Fruit fly (Drosophila melanogaster) whole organism, prepupa: ENCODE measurements around the gene tara.

Experiments used
- Blimp-1 ChIP-seq: fragments of 200-800 bp; sonication (Bioruptor generic); optimal IDR thresholded peaks from 3 replicates; lab custom pipeline; 2017; ENCODE audit warnings: missing biosample characterization, missing genetic modification characterization, mild to moderate bottlenecking, moderate library complexity, missing genetic modification reagents
- CG10631 ChIP-seq: fragments of 200-800 bp; sonication (Bioruptor generic); optimal IDR thresholded peaks from 2 replicates; lab custom pipeline; 2016; ENCODE audit warnings: missing biosample characterization, missing genetic modification characterization
- CG10669 ChIP-seq: fragments of 200-800 bp; sonication (Bioruptor generic); optimal IDR thresholded peaks from 3 replicates; lab custom pipeline; 2018; ENCODE audit warnings: missing biosample characterization, mild to moderate bottlenecking, missing genetic modification characterization, moderate library complexity
- CG11294 ChIP-seq: fragments of 200-800 bp; sonication (Bioruptor generic); IDR thresholded peaks from 2 replicates; pipeline ENCODE4 v1.3.6; 2022; ENCODE audit warnings: missing biosample characterization, missing genetic modification characterization
- CG11902 ChIP-seq: fragments of 200-800 bp; sonication (Bioruptor generic); optimal IDR thresholded peaks from 3 replicates; lab custom pipeline; 2016; ENCODE audit warnings: missing biosample characterization, missing genetic modification characterization
- CG15336 ChIP-seq: fragments of 200-800 bp; sonication (Bioruptor generic); IDR thresholded peaks from 2 replicates; pipeline ENCODE4 v1.3.6; 2022; ENCODE audit warnings: missing biosample characterization, missing genetic modification characterization
- CG1621 ChIP-seq: fragments of 200-800 bp; sonication (Bioruptor generic); optimal IDR thresholded peaks from 3 replicates; lab custom pipeline; 2018; ENCODE audit warnings: missing biosample characterization, mild to moderate bottlenecking, missing genetic modification characterization
- CG16779 ChIP-seq: fragments of 200-800 bp; sonication (Bioruptor generic); optimal IDR thresholded peaks from 3 replicates; lab custom pipeline; 2017; ENCODE audit warnings: missing biosample characterization, mild to moderate bottlenecking, missing genetic modification characterization
- CG3032 ChIP-seq: fragments of 200-800 bp; optimal IDR thresholded peaks from 2 replicates; lab custom pipeline; 2019; ENCODE audit warnings: missing biosample characterization, mild to moderate bottlenecking, missing genetic modification characterization, moderate library complexity
- CG31627 ChIP-seq: fragments of 200-800 bp; sonication (Bioruptor generic); optimal IDR thresholded peaks from 3 replicates; lab custom pipeline; 2016; ENCODE audit warnings: missing biosample characterization, missing genetic modification characterization
- CG32006 ChIP-seq: fragments of 200-800 bp; sonication (Bioruptor generic); optimal IDR thresholded peaks from 3 replicates; lab custom pipeline; 2017; ENCODE audit warnings: missing biosample characterization, mild to moderate bottlenecking, missing genetic modification characterization
- CG3919 ChIP-seq: fragments of 200-800 bp; sonication (Bioruptor generic); optimal IDR thresholded peaks from 3 replicates; lab custom pipeline; 2016; ENCODE audit warnings: missing biosample characterization, missing genetic modification characterization
- CG6276 ChIP-seq: fragments of 200-800 bp; sonication (Bioruptor generic); optimal IDR thresholded peaks from 2 replicates; lab custom pipeline; 2017; ENCODE audit warnings: missing biosample characterization, mild to moderate bottlenecking, missing genetic modification characterization
- CG6792 ChIP-seq: fragments of 200-800 bp; sonication (Bioruptor generic); optimal IDR thresholded peaks from 3 replicates; lab custom pipeline; 2016; ENCODE audit warnings: missing biosample characterization, missing genetic modification characterization
- CG6808 ChIP-seq: fragments of 200-800 bp; sonication (Bioruptor generic); optimal IDR thresholded peaks from 3 replicates; lab custom pipeline; 2017; ENCODE audit warnings: missing biosample characterization, missing genetic modification characterization, mild to moderate bottlenecking, moderate library complexity, missing genetic modification reagents
- CG6854 ChIP-seq: fragments of 200-800 bp; sonication (Bioruptor generic); optimal IDR thresholded peaks from 2 replicates; lab custom pipeline; 2017; ENCODE audit warnings: missing biosample characterization, mild to moderate bottlenecking, missing genetic modification characterization
- CG8632 ChIP-seq: fragments of 200-800 bp; sonication (Bioruptor generic); optimal IDR thresholded peaks from 3 replicates; lab custom pipeline; 2016; ENCODE audit warnings: missing biosample characterization, missing genetic modification characterization
- CG9139 ChIP-seq: fragments of 200-800 bp; sonication (Bioruptor generic); optimal IDR thresholded peaks from 3 replicates; lab custom pipeline; 2017; ENCODE audit warnings: missing biosample characterization, mild to moderate bottlenecking, missing genetic modification characterization
- Eip75B ChIP-seq: fragments of 200-800 bp; sonication (Bioruptor generic); optimal IDR thresholded peaks from 3 replicates; lab custom pipeline; 2016; ENCODE audit warnings: missing biosample characterization, missing genetic modification characterization
- Eip78C ChIP-seq: fragments of 200-800 bp; sonication (Bioruptor generic); peaks from one replicate; lab custom pipeline; 2016; ENCODE audit warnings: missing biosample characterization, missing genetic modification characterization
- Eip93F ChIP-seq: fragments of 200-800 bp; sonication (Bioruptor generic); optimal IDR thresholded peaks from 2 replicates; lab custom pipeline; 2016; ENCODE audit warnings: missing biosample characterization, mild to moderate bottlenecking, missing genetic modification characterization
- Gug ChIP-seq: fragments of 200-800 bp; sonication (Bioruptor generic); IDR thresholded peaks from 2 replicates; pipeline ENCODE4 v1.3.6; 2022; ENCODE audit warnings: missing biosample characterization, missing genetic modification characterization
- Hr38 ChIP-seq: sonication (Bioruptor generic); optimal IDR thresholded peaks from 2 replicates; lab custom pipeline; 2016; ENCODE audit warnings: missing biosample characterization, missing genetic modification characterization
- Hr39 ChIP-seq: fragments of 200-800 bp; sonication (Bioruptor generic); optimal IDR thresholded peaks from 2 replicates; lab custom pipeline; 2016; ENCODE audit warnings: missing biosample characterization, missing genetic modification characterization
- Hr4 ChIP-seq: fragments of 200-800 bp; sonication (Bioruptor generic); optimal IDR thresholded peaks from 3 replicates; lab custom pipeline; 2016; ENCODE audit warnings: missing biosample characterization, missing genetic modification characterization
- Lpt ChIP-seq: fragments of 200-800 bp; sonication (Bioruptor generic); optimal IDR thresholded peaks from 3 replicates; lab custom pipeline; 2016; ENCODE audit warnings: missing biosample characterization, missing genetic modification characterization
- Met ChIP-seq: fragments of 200-800 bp; sonication (Bioruptor generic); optimal IDR thresholded peaks from 3 replicates; lab custom pipeline; 2016; ENCODE audit warnings: missing biosample characterization, missing genetic modification characterization
- OdsH ChIP-seq: fragments of 200-800 bp; sonication (Bioruptor generic); optimal IDR thresholded peaks from 3 replicates; lab custom pipeline; 2016; ENCODE audit warnings: missing biosample characterization, missing genetic modification characterization
- Smox ChIP-seq: fragments of 200-800 bp; sonication (Bioruptor generic); optimal IDR thresholded peaks from 3 replicates; lab custom pipeline; 2016; ENCODE audit warnings: missing biosample characterization, missing genetic modification characterization
- Sox102F ChIP-seq: fragments of 200-800 bp; sonication (Bioruptor generic); optimal IDR thresholded peaks from 2 replicates; lab custom pipeline; 2016; ENCODE audit warnings: missing biosample characterization, mild to moderate bottlenecking, missing genetic modification characterization
- Sox14 ChIP-seq: fragments of 200-800 bp; sonication (Bioruptor generic); optimal IDR thresholded peaks from 3 replicates; lab custom pipeline; 2016; ENCODE audit warnings: missing biosample characterization, missing genetic modification characterization
- achi ChIP-seq: fragments of 200-800 bp; sonication (Bioruptor generic); optimal IDR thresholded peaks from 3 replicates; lab custom pipeline; 2016; ENCODE audit warnings: missing biosample characterization, missing genetic modification characterization
- acj6 ChIP-seq: fragments of 200-800 bp; sonication (Bioruptor generic); optimal IDR thresholded peaks from 3 replicates; lab custom pipeline; 2016; ENCODE audit warnings: missing biosample characterization, missing genetic modification characterization
- cyc ChIP-seq: fragments of 200-800 bp; sonication (Bioruptor generic); optimal IDR thresholded peaks from 3 replicates; lab custom pipeline; 2016; ENCODE audit warnings: missing biosample characterization, missing genetic modification characterization
- dsx ChIP-seq: fragments of 200-800 bp; optimal IDR thresholded peaks from 3 replicates; lab custom pipeline; 2019; ENCODE audit warnings: missing biosample characterization, mild to moderate bottlenecking, missing genetic modification characterization, moderate library complexity; ENCODE audit not compliant: poor library complexity, severe bottlenecking
- eg ChIP-seq: fragments of 200-800 bp; sonication (Bioruptor generic); IDR thresholded peaks from 3 replicates; pipeline ENCODE4 v1.3.6; 2022; ENCODE audit warnings: missing biosample characterization, missing genetic modification characterization
- esn ChIP-seq: fragments of 200-800 bp; sonication (Bioruptor generic); optimal IDR thresholded peaks from 2 replicates; lab custom pipeline; 2016; ENCODE audit warnings: missing biosample characterization, mild to moderate bottlenecking, missing genetic modification characterization, moderate library complexity
- fd59A ChIP-seq: fragments of 200-800 bp; sonication (Bioruptor generic); optimal IDR thresholded peaks from 2 replicates; lab custom pipeline; 2017; ENCODE audit warnings: missing biosample characterization, mild to moderate bottlenecking, missing genetic modification characterization, missing genetic modification reagents
- fd85E ChIP-seq: fragments of 200-800 bp; sonication (Bioruptor generic); optimal IDR thresholded peaks from 3 replicates; lab custom pipeline; 2016; ENCODE audit warnings: missing biosample characterization, missing genetic modification characterization
- fkh ChIP-seq: fragments of 200-800 bp; sonication (Bioruptor generic); optimal IDR thresholded peaks from 3 replicates; lab custom pipeline; 2017; ENCODE audit warnings: missing biosample characterization, mild to moderate bottlenecking, missing genetic modification characterization, moderate library complexity
- lz ChIP-seq: fragments of 200-800 bp; sonication (Bioruptor generic); optimal IDR thresholded peaks from 3 replicates; lab custom pipeline; 2016; ENCODE audit warnings: missing biosample characterization, missing genetic modification characterization
- pdm3 ChIP-seq: fragments of 200-800 bp; sonication (Bioruptor generic); optimal IDR thresholded peaks from 3 replicates; lab custom pipeline; 2016; ENCODE audit warnings: missing biosample characterization, missing genetic modification characterization
- salr ChIP-seq, 2 experiments: fragments of 200-800 bp; sonication (Bioruptor generic); optimal IDR thresholded peaks; 3 replicates each; lab custom pipeline; 2016 to 2018; ENCODE audit warnings: missing biosample characterization in 2 of 2, missing genetic modification characterization in 2 of 2, mild to moderate bottlenecking in 1 of 2
- spab ChIP-seq: fragments of 200-800 bp; sonication (Bioruptor generic); optimal IDR thresholded peaks from 2 replicates; lab custom pipeline; 2017; ENCODE audit warnings: missing biosample characterization, mild to moderate bottlenecking, missing genetic modification characterization, missing genetic modification reagents
- ss ChIP-seq, 2 experiments: fragments of 200-800 bp; sonication (Bioruptor generic); optimal IDR thresholded peaks; 2 replicates in 1 of 2; 3 replicates in 1 of 2; lab custom pipeline; 2017 to 2018; ENCODE audit warnings: mild to moderate bottlenecking in 2 of 2, missing biosample characterization in 2 of 2, missing genetic modification characterization in 2 of 2, moderate library complexity in 1 of 2
- svp ChIP-seq: fragments of 200-800 bp; sonication (Bioruptor generic); peaks from one replicate; lab custom pipeline; 2016; ENCODE audit warnings: missing biosample characterization, missing genetic modification characterization
- vri ChIP-seq: fragments of 200-800 bp; sonication (Bioruptor generic); optimal IDR thresholded peaks from 3 replicates; lab custom pipeline; 2016; ENCODE audit warnings: missing biosample characterization, mild to moderate bottlenecking, missing genetic modification characterization

The tara gene

DNA sequence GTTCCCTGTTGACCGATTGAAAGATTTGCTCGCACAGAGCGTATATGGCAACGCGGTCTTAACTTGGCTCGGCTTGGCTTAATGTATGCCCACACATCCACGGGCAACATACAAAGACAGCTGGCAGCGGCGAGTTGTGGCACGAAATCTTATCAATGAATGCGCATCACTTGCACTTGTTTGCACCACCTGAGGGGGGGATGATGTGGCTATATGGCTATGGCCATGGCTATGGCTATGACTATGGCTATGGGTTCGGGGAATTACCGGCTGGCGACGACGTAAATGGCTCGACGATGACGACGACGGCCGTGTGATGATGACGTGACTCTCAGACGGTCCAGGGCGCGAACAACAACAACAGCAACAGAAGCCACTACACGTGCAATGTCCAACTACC, 21.6 kb downstream of the tara start:
- no peak for TF ChIP-seq esn (GFP tag; lab: Kevin White, UChicago)
- TF ChIP-seq ss (GFP tag; optimal IDR thresholded peaks at IDR 0.05; lab: Kevin White, UChicago): peak in 1 of 2 experiments; percentile 34
- peak; percentile 28 for TF ChIP-seq Eip78C (GFP tag; lab: Kevin White, UChicago)

- TF ChIP-seq Hr4 (GFP tag; lab: Kevin White, UChicago) (peak; percentile 76), fd85E (GFP tag; lab: Kevin White, UChicago) (peak; percentile 56), CG16779 (tag; lab: Kevin White, UChicago) (peak; percentile 26), vri (GFP tag; lab: Kevin White, UChicago) (no peak), Blimp-1 (peak; percentile 40), CG3032 (tag; lab: Kevin White, UChicago) (peak; percentile 83), CG6792 (GFP tag; lab: Kevin White, UChicago) (peak; percentile 33), Met (peak; percentile 65), cyc (GFP tag; lab: Kevin White, UChicago) (peak; percentile 89), CG32006 (GFP tag; lab: Kevin White, UChicago) (peak; percentile 84), Sox14 (peak; percentile 39), Eip75B (GFP tag; lab: Kevin White, UChicago) (peak; percentile 48), Hr39 (GFP tag; lab: Kevin White, UChicago) (peak; percentile 56), CG31627 (peak; percentile 57), esn (GFP tag; lab: Kevin White, UChicago) (peak; percentile 67), dsx (GFP tag; lab: Kevin White, UChicago) (peak; percentile 13), CG11294 (peak; percentile 75), eg (GFP tag; lab: Robert Waterston, UW) (peak; percentile 79), fkh (GFP tag; lab: Kevin White, UChicago) (peak; percentile 47), CG6854 (GFP tag; lab: Kevin White, UChicago) (peak; percentile 67), pdm3 (GFP tag; lab: Kevin White, UChicago) (peak; percentile 65), Lpt (GFP tag; lab: Kevin White, UChicago) (peak; percentile 86), Eip78C (GFP tag; lab: Kevin White, UChicago) (peak; percentile 92), Smox (peak; percentile 37), svp (GFP tag; lab: Kevin White, UChicago) (peak; percentile 83), lz (GFP tag; lab: Kevin White, UChicago) (peak; percentile 65), Eip93F (no peak), CG11902 (GFP tag; lab: Kevin White, UChicago) (peak; percentile 66), Sox102F (GFP tag; lab: Kevin White, UChicago) (peak; percentile 53), CG3919 (GFP tag; lab: Kevin White, UChicago) (peak; percentile 91), spab (GFP tag; lab: Kevin White, UChicago) (peak; percentile 65), CG15336 (GFP tag; lab: Robert Waterston, UW) (peak; percentile 76), CG6276 (GFP tag; lab: Kevin White, UChicago) (peak; percentile 71), salr (GFP tag; optimal IDR thresholded peaks at IDR 0.05; lab: Kevin White, UChicago) (peak in 1 of 2 experiments; percentile 58), acj6 (GFP tag; lab: Kevin White, UChicago) (peak; percentile 64), CG8632 (GFP tag; lab: Kevin White, UChicago) (peak; percentile 30), achi (GFP tag; lab: Kevin White, UChicago) (peak; percentile 64), CG6808 (peak; percentile 87), CG10669 (peak; percentile 84), fd59A (peak; percentile 53), Gug (GFP tag; lab: Robert Waterston, UW) (peak; percentile 76), CG1621 (tag; lab: Kevin White, UChicago) (peak; percentile 16), CG9139 (peak; percentile 42), CG10631 (GFP tag; lab: Kevin White, UChicago) (peak; percentile 49), OdsH (GFP tag; lab: Kevin White, UChicago) (peak; percentile 74), Hr38 (no peak)
Observed at dm6 chr3R:16247609-16248499, 22.4 kb downstream of the tara start.
